Worm (Caenorhabditis elegans): ENCODE results near the gene acly-2.
A peak's percentile ranks its signal among the peaks of the same experiment; 100 is the strongest.

DNA sequence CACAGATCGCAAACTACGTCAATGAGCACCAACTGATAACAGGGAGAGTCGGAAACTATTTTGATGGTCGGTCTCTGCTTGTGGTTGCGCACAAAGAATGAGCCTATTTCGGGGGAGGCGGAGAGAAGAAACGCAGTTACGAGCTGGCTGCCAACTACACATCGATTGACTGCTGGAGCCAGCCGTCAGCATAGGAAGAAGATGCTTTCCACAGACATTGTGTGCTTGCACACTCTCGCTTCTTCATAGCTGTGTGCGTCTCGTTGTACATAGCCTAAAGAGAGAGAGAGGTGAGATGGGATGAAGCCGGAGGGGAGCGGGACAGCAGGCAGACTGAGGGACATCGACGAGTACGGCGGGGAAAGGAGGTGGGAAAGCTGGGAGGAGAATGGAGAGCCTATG, 14.2 kb downstream of the acly-2 start:
- TF ChIP-seq nhr-237 (tag; optimal IDR thresholded peaks at IDR 0.05) (peak; percentile 18), ztf-11 (tag; optimal IDR thresholded peaks at IDR 0.05) (no peak), lsy-2 (tag; optimal IDR thresholded peaks at IDR 0.05) (no peak), flh-1 (GFP tag; optimal IDR thresholded peaks at IDR 0.05) (no peak), mep-1 (tag; optimal IDR thresholded peaks at IDR 0.05) (peak; percentile 33)

Measured in whole organism, mixed stage, embryonic.